Fruit fly (Drosophila melanogaster) S2 (cell line): ENCODE results near the gene CG33770.

Source experiments
- CG8478 ChIP-seq: fragments of >200 bp; optimal IDR thresholded peaks from 2 replicates; lab custom pipeline; 2018
- CTCF ChIP-seq, 2 experiments: fragments of >200 bp; optimal IDR thresholded peaks; 2 replicates each; lab custom pipeline; 2018

dm6 chr3L:22648372-22648771 lies at the start of gene CG33770:
- TF ChIP-seq CTCF (optimal IDR thresholded peaks at IDR 0.05; lab: Kevin White, UChicago) (no peak), CG8478 (no peak)
